Worm (Caenorhabditis elegans) whole organism, L1 larva: ENCODE results near the gene srt-44.

Experiments
- Y116A8C.19 ChIP-seq: sonication (generic microtip); optimal IDR thresholded peaks from 2 replicates; lab custom pipeline; 2016; ENCODE audit warnings: missing compliant biosample characterization, missing genetic modification characterization, borderline replicate concordance
- alr-1 ChIP-seq: fragments of 200-800 bp; sonication (Bioruptor generic); optimal IDR thresholded peaks from 2 replicates; lab custom pipeline; 2018; ENCODE audit warnings: borderline replicate concordance, mild to moderate bottlenecking, missing genetic modification characterization, missing compliant biosample characterization
- ama-1 ChIP-seq: fragments of 150-350 bp; optimal IDR thresholded peaks from 2 replicates; lab custom pipeline; 2014
- ces-1 ChIP-seq: fragments of 150-350 bp; optimal IDR thresholded peaks from 2 replicates; lab custom pipeline; 2014; ENCODE audit warnings: missing biosample characterization, missing genetic modification reagents, missing genetic modification characterization
- ets-5 ChIP-seq: fragments of 200-800 bp; sonication (Bioruptor generic); IDR thresholded peaks from 2 replicates; pipeline ENCODE4 v1.3.6; 2022; ENCODE audit warnings: missing genetic modification characterization, missing compliant biosample characterization
- fkh-10 ChIP-seq: sonication (generic microtip); optimal IDR thresholded peaks from 2 replicates; lab custom pipeline; 2017; ENCODE audit warnings: missing biosample characterization, missing genetic modification reagents, missing genetic modification characterization
- mdl-1 ChIP-seq, 2 experiments: fragments of 150-350 bp; optimal IDR thresholded peaks; 2 replicates each; lab custom pipeline; 2014 to 2017; ENCODE audit warnings: missing biosample characterization in 2 of 2, missing genetic modification characterization in 2 of 2, inconsistent platforms in 1 of 2
- nhr-20 ChIP-seq: sonication (generic microtip); optimal IDR thresholded peaks from 2 replicates; lab custom pipeline; 2016; ENCODE audit warnings: mild to moderate bottlenecking, missing genetic modification characterization, missing compliant biosample characterization
- nhr-85 ChIP-seq: sonication (generic microtip); peaks from one replicate; lab custom pipeline; 2016; ENCODE audit warnings: missing genetic modification characterization, inconsistent platforms, missing compliant biosample characterization
- nhr-90 ChIP-seq: sonication (generic microtip); optimal IDR thresholded peaks from 2 replicates; lab custom pipeline; 2016; ENCODE audit warnings: mild to moderate bottlenecking, missing genetic modification characterization, missing compliant biosample characterization; ENCODE audit not compliant: poor library complexity

DNA sequence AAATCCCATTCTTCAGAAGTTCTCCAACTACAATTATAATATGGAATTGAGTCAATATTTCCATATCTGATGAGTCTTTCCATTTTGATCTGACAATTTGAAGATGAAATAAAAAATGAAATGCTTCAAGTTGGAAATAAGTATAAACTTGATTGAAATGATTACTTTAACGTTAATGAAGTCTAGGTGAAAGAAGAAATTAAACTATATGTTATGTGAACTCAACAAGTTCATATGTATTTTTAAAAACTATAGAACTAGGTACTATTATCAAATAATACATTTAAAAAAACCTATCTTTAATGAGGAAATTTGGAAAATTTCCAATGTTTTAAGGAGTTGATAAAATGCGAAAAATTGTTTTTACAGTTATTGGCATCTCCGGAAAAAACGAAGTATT lies 5.1 kb upstream of the srt-44 start, which contains the start of gene srt-49:
- no peak for TF ChIP-seq ets-5 (GFP tag; lab: Robert Waterston, UW)
- no peak for TF ChIP-seq ces-1 (GFP tag; lab: Kevin White, UChicago)
- no peak for TF ChIP-seq ama-1 (lab: Kevin White, UChicago)
- no peak for TF ChIP-seq alr-1 (tag; lab: Kevin White, UChicago)
- TF ChIP-seq nhr-90 (tag; lab: Kevin White, UChicago): no peak
- no peak for TF ChIP-seq mdl-1 (tag; optimal IDR thresholded peaks at IDR 0.05; lab: Kevin White, UChicago)
- TF ChIP-seq Y116A8C.19 (tag; lab: Kevin White, UChicago): no peak
- TF ChIP-seq nhr-85 (tag; lab: Kevin White, UChicago): no peak
- TF ChIP-seq nhr-20: no peak
- TF ChIP-seq fkh-10 (GFP tag; lab: Kevin White, UChicago): no peak
